Fruit fly (Drosophila melanogaster): ENCODE measurements around the gene MESK4.
"Not testable (repeated sequence)": the region's sequence is repeated elsewhere in the genome, so short reads cannot be mapped to it uniquely, and the experiment has no call there.

The MESK4 gene

DNA sequence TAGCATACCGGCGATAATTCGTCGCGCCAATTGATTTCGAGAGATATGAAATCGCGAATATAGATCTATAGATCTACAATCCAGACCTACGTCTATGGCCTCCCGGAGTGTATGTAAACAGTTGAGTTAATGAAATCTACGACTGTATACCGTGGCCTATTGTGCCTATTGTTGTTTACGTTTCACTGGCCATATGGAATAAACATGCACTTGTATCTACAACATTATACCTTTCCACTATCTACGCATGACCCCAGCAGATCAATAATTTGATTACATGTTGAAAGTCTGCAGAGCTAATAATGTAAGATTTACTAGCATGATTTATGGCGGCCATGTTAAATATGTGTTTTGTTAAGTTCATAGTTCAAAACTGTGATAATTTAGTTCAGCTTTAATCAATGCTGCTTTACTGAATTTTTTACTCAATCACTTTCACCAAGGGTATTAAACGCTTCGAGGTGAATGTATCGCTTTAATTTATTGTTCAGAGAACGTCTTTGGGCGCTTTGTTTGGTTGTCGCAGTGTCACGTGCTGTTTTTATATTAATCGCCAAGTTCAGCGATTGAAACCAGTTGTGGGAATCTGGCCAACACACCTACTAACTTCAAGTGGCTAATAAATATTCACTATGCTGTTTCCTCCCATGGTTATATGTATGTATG, 7.5 kb upstream of the MESK4 start:
- no peak for TF ChIP-seq CG17801 (GFP tag; optimal IDR thresholded peaks at IDR 0.05; ENCODE audit: partially characterized antibody)

dm6 chr3R:16982108-16982707, 6.4 kb upstream of the MESK4 start, which contains the start of gene AhcyL2:
AhcyL2 (minus strand) TSS chr3R:16982158.
- TF ChIP-seq CG17801 (GFP tag; optimal IDR thresholded peaks at IDR 0.05; ENCODE audit: partially characterized antibody): no peak

- TF ChIP-seq CG17801 (GFP tag; optimal IDR thresholded peaks at IDR 0.05; ENCODE audit: partially characterized antibody): no peak
These were observed 5.6 kb upstream of the MESK4 start for dm6 chr3R:16983001-16983400.

- no peak for TF ChIP-seq CG17801 (GFP tag; optimal IDR thresholded peaks at IDR 0.05; ENCODE audit: partially characterized antibody)
These were observed 4.4 kb upstream of the MESK4 start for dm6 chr3R:16984221-16984620.

- TF ChIP-seq CG17801 (GFP tag; optimal IDR thresholded peaks at IDR 0.05; ENCODE audit: partially characterized antibody): no peak
These were observed 3.1 kb upstream of the MESK4 start for dm6 chr3R:16985547-16985946.

dm6 chr3R:16986181-16987074, 2.2 kb upstream of the MESK4 start:
- TF ChIP-seq CG17801 (GFP tag; optimal IDR thresholded peaks at IDR 0.05; ENCODE audit: partially characterized antibody): peak; percentile 91

DNA sequence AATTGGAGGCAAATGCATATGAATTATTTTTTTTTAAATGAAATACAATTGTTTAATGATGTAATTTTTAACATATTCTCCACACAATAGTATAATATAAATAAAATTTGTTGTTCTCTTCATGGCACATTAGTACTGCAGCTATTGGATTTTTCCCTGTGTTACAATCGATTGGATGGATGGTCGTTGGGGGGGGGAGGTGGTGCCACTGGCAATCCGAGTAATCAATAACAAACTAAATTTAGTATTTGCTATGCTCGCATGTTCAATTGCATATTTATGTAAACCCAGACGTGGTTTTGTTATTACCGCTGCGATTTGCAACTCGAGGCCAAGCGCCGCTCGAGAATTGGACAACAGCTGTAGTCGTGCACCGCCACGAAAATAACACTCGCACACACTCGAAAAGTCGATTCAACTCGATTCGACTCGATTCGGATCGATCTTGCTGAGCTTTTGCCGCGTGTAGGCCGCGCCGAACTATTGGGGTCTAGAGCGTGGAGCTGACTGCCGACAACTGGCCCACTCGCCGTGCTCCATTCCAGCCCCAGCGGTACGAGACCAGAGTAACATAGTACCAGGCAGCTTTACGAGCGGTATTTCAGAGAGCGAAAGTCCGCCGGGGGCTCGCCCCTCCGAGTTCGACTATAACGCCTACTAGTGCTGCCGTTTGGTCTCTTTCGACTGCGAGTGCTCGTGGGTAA, 1.2 kb upstream of the MESK4 start, which contains the start of gene CG18622:
TSS of gene CG18622 (minus strand) at position 513 of the 704 bp plus-strand sequence.
- TF ChIP-seq CG17801 (GFP tag; optimal IDR thresholded peaks at IDR 0.05; ENCODE audit: partially characterized antibody): peak; percentile 2

- no peak for TF ChIP-seq CG17801 (GFP tag; optimal IDR thresholded peaks at IDR 0.05; ENCODE audit: partially characterized antibody)
These were observed 703 bp upstream of the MESK4 start for dm6 chr3R:16987924-16988298.

dm6 chr3R:16991781-16992180, 3.2 kb downstream of the MESK4 start, which contains the start of gene EMC2B:
EMC2B (minus strand) TSS chr3R:16991878.
- no peak for TF ChIP-seq CG17801 (GFP tag; optimal IDR thresholded peaks at IDR 0.05; ENCODE audit: partially characterized antibody)

DNA sequence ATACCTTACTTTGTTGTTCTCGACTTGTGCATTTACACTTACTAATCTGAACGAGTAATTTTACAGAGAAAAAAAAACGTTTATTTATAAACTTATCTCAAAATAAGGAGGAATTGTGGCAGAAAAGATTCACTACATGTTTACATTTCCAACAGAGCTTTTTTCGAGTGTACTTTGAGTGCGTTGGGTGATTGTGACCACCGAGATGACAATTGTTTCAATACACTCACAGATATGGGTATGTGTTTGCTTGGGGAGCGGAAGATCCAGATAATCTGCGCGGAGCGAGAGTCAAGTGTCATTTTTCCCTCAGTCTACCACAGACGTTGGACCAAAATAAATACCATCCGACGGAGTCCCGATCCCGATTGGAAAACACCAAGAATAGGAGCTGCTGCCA, 4.1 kb downstream of the MESK4 start, which contains the start of gene CG31274:
TSS of gene CG31274 (plus strand) at position 301 of the 400 bp plus-strand sequence.
- not testable (repeated sequence) for TF ChIP-seq CG17801 (GFP tag; optimal IDR thresholded peaks at IDR 0.05; ENCODE audit: partially characterized antibody)

dm6 chr3R:16996059-16996959, 7.7 kb downstream of the MESK4 start, which contains the start of the genes EMC2A and CG3534:
EMC2A (minus strand) TSS chr3R:16996071.
CG3534 (plus strand) TSS chr3R:16996446.
- no peak for TF ChIP-seq CG17801 (GFP tag; optimal IDR thresholded peaks at IDR 0.05; ENCODE audit: partially characterized antibody)

- TF ChIP-seq CG17801 (GFP tag; optimal IDR thresholded peaks at IDR 0.05; ENCODE audit: partially characterized antibody): no peak
These were observed 13.8 kb downstream of the MESK4 start, which contains the start of the genes Sf3a1 and Irc for dm6 chr3R:17002218-17003110. Sf3a1 (minus strand) TSS chr3R:17002355. Irc (plus strand) TSS chr3R:17002875.

- TF ChIP-seq CG17801 (GFP tag; optimal IDR thresholded peaks at IDR 0.05; ENCODE audit: partially characterized antibody): no peak
These were observed 14.9 kb downstream of the MESK4 start for dm6 chr3R:17003468-17003867.
